Comparison of ENCODE assay signal across 5 fruit fly cellular contexts in genomic region chrX:9061299-9061698, dm6.
TF ChIP-seq lines count a peak whose summit lies in the region.

No protein-coding gene starts in this region.

- TF ChIP-seq CTCF in whole organism, embryonic (GFP tag; optimal IDR thresholded peaks at IDR 0.05; lab: Kevin White, UChicago), result no peak

TF ChIP-seq in whole organism, adult, 20 proteins besides CTCF, POLR2A, EP300 and RAD21 (continues in another document):
- TF ChIP-seq CG14711 (tag; optimal IDR thresholded peaks at IDR 0.05; lab: Kevin White, UChicago) (no peak), CG12768 (GFP tag; optimal IDR thresholded peaks at IDR 0.05; lab: Kevin White, UChicago) (peak; percentile 9), Mnt (GFP tag; optimal IDR thresholded peaks at IDR 0.05; lab: Kevin White, UChicago) (peak; percentile 35), CG11617 (GFP tag; optimal IDR thresholded peaks at IDR 0.05; lab: Kevin White, UChicago) (peak; percentile 56), CG1620 (GFP tag; optimal IDR thresholded peaks at IDR 0.05; lab: Kevin White, UChicago) (peak; percentile 7), cnc (optimal IDR thresholded peaks at IDR 0.05; lab: Kevin White, UChicago) (no peak), CG7045 (GFP tag; optimal IDR thresholded peaks at IDR 0.05; lab: Kevin White, UChicago) (no peak), Clk (GFP tag; optimal IDR thresholded peaks at IDR 0.05; lab: Kevin White, UChicago) (no peak), Crg-1 (GFP tag; optimal IDR thresholded peaks at IDR 0.05; lab: Kevin White, UChicago) (no peak), ovo (GFP tag; optimal IDR thresholded peaks at IDR 0.05; lab: Kevin White, UChicago) (peak; percentile 4), Hr96 (GFP tag; optimal IDR thresholded peaks at IDR 0.05; lab: Kevin White, UChicago) (peak; percentile 44), CG7101 (tag; optimal IDR thresholded peaks at IDR 0.05; lab: Kevin White, UChicago) (peak; percentile 53), kay (GFP tag; lab: Kevin White, UChicago; ENCODE audit: borderline replicate concordance) (peak; percentile 82), CG33017 (tag; optimal IDR thresholded peaks at IDR 0.05; lab: Kevin White, UChicago) (peak; percentile 40), tj (GFP tag; optimal IDR thresholded peaks at IDR 0.05; lab: Kevin White, UChicago) (peak; percentile 45), bab1 (GFP tag; optimal IDR thresholded peaks at IDR 0.05; lab: Kevin White, UChicago) (peak; percentile 6), toe (GFP tag; optimal IDR thresholded peaks at IDR 0.05; lab: Kevin White, UChicago) (no peak), pad (GFP tag; optimal IDR thresholded peaks at IDR 0.05; lab: Kevin White, UChicago) (peak; percentile 39)

TF ChIP-seq in whole organism, embryonic, 481 proteins besides CTCF, POLR2A, EP300 and RAD21:
- TF ChIP-seq Hr78 (GFP tag; optimal IDR thresholded peaks at IDR 0.05; lab: Kevin White, UChicago), result peak in 1 of 2 experiments; percentile 36
- TF ChIP-seq tx (GFP tag; optimal IDR thresholded peaks at IDR 0.05; lab: Kevin White, UChicago), result no peak
- TF ChIP-seq CG17829 (tag; optimal IDR thresholded peaks at IDR 0.05; lab: Kevin White, UChicago), result no peak
- peak; percentile 5 for TF ChIP-seq sens (GFP tag; lab: Kevin White, UChicago)
- TF ChIP-seq CG12155 (GFP tag; optimal IDR thresholded peaks at IDR 0.05; lab: Kevin White, UChicago), result no peak
- no peak for TF ChIP-seq Hey (tag; optimal IDR thresholded peaks at IDR 0.05; lab: Kevin White, UChicago)
- no peak for TF ChIP-seq Asciz (GFP tag; optimal IDR thresholded peaks at IDR 0.05; lab: Kevin White, UChicago)
- peak; percentile 72 for TF ChIP-seq CG7745 (tag; optimal IDR thresholded peaks at IDR 0.05; lab: Kevin White, UChicago)
- peak; percentile 36; the same call in 1 of the 2 replicates for TF ChIP-seq Drgx (GFP tag; IDR thresholded peaks at IDR 0.05; lab: Robert Waterston, UW)
- no peak for TF ChIP-seq CG11093 (GFP tag; IDR thresholded peaks at IDR 0.05; lab: Robert Waterston, UW)

TF ChIP-seq in whole organism, prepupa, 60 proteins besides CTCF, POLR2A, EP300 and RAD21 (continues in another document):
- TF ChIP-seq CG6854 (GFP tag; optimal IDR thresholded peaks at IDR 0.05; lab: Kevin White, UChicago) (no peak), CG6276 (GFP tag; optimal IDR thresholded peaks at IDR 0.05; lab: Kevin White, UChicago) (peak; percentile 66), CG8632 (GFP tag; optimal IDR thresholded peaks at IDR 0.05; lab: Kevin White, UChicago) (peak; percentile 49), CG1621 (tag; optimal IDR thresholded peaks at IDR 0.05; lab: Kevin White, UChicago) (no peak), fd85E (GFP tag; optimal IDR thresholded peaks at IDR 0.05; lab: Kevin White, UChicago) (no peak), CG32006 (GFP tag; optimal IDR thresholded peaks at IDR 0.05; lab: Kevin White, UChicago) (peak; percentile 66), CG10631 (GFP tag; optimal IDR thresholded peaks at IDR 0.05; lab: Kevin White, UChicago) (peak; percentile 21), CG3032 (tag; optimal IDR thresholded peaks at IDR 0.05; lab: Kevin White, UChicago) (peak; percentile 1), Lpt (GFP tag; optimal IDR thresholded peaks at IDR 0.05; lab: Kevin White, UChicago) (peak; percentile 11), eg (GFP tag; IDR thresholded peaks at IDR 0.05; lab: Robert Waterston, UW) (peak; percentile 52; the same call in 1 of the 3 replicates), svp (GFP tag; lab: Kevin White, UChicago) (peak; percentile 62), spab (GFP tag; optimal IDR thresholded peaks at IDR 0.05; lab: Kevin White, UChicago) (no peak), dsx (GFP tag; optimal IDR thresholded peaks at IDR 0.05; lab: Kevin White, UChicago; ENCODE audit: poor library complexity, severe bottlenecking) (no peak), net (GFP tag; optimal IDR thresholded peaks at IDR 0.05; lab: Kevin White, UChicago) (peak; percentile 40), CG6792 (GFP tag; optimal IDR thresholded peaks at IDR 0.05; lab: Kevin White, UChicago) (peak; percentile 24), CG6163 (GFP tag; IDR thresholded peaks at IDR 0.05; lab: Robert Waterston, UW) (0 out of 3 replicates have a peak, but pooled peaks have one; percentile 19), OdsH (GFP tag; optimal IDR thresholded peaks at IDR 0.05; lab: Kevin White, UChicago) (peak; percentile 45), CG3919 (GFP tag; optimal IDR thresholded peaks at IDR 0.05; lab: Kevin White, UChicago) (peak; percentile 56), fkh (GFP tag; optimal IDR thresholded peaks at IDR 0.05; lab: Kevin White, UChicago) (no peak), esn (GFP tag; optimal IDR thresholded peaks at IDR 0.05; lab: Kevin White, UChicago) (peak; percentile 35), CG7368 (GFP tag; optimal IDR thresholded peaks at IDR 0.05; lab: Kevin White, UChicago) (peak; percentile 15), acj6 (GFP tag; optimal IDR thresholded peaks at IDR 0.05; lab: Kevin White, UChicago) (peak; percentile 24)

TF ChIP-seq in whole organism, pupa, 21 proteins besides CTCF, POLR2A, EP300 and RAD21:
- TF ChIP-seq CG34367 (tag; optimal IDR thresholded peaks at IDR 0.05; lab: Kevin White, UChicago) (no peak), EcR (GFP tag; optimal IDR thresholded peaks at IDR 0.05; lab: Kevin White, UChicago) (peak; percentile 62), CG14655 (GFP tag; optimal IDR thresholded peaks at IDR 0.05; lab: Kevin White, UChicago) (peak; percentile 32), CG32121 (GFP tag; IDR thresholded peaks at IDR 0.05; lab: Robert Waterston, UW) (peak; percentile 48), Pif1A (GFP tag; optimal IDR thresholded peaks at IDR 0.05; lab: Kevin White, UChicago) (peak; percentile 53), CG9948 (tag; optimal IDR thresholded peaks at IDR 0.05; lab: Kevin White, UChicago) (peak; percentile 6), Pif1B (GFP tag; optimal IDR thresholded peaks at IDR 0.05; lab: Kevin White, UChicago) (peak; percentile 22), Snoo (tag; optimal IDR thresholded peaks at IDR 0.05; lab: Kevin White, UChicago) (no peak), Ets98B (GFP tag; IDR thresholded peaks at IDR 0.05; lab: Robert Waterston, UW) (peak; percentile 12; the same call in 1 of the 2 replicates), CG13204 (GFP tag; optimal IDR thresholded peaks at IDR 0.05; lab: Kevin White, UChicago) (no peak), gl (tag; optimal IDR thresholded peaks at IDR 0.05; lab: Kevin White, UChicago) (no peak), CG8301 (tag; optimal IDR thresholded peaks at IDR 0.05; lab: Kevin White, UChicago) (peak; percentile 28), CG15710 (tag; optimal IDR thresholded peaks at IDR 0.05; lab: Kevin White, UChicago) (peak; percentile 3), rn (GFP tag; IDR thresholded peaks at IDR 0.05; lab: Robert Waterston, UW) (no peak), CG8159 (tag; optimal IDR thresholded peaks at IDR 0.05; lab: Kevin White, UChicago) (peak; percentile 46), fd96Ca (GFP tag; IDR thresholded peaks at IDR 0.05; lab: Robert Waterston, UW) (peak; percentile 31; the same call in 1 of the 3 replicates)

TF ChIP-seq in whole organism, wandering third instar larva, 38 proteins besides CTCF, POLR2A, EP300 and RAD21:
- TF ChIP-seq ey (GFP tag; optimal IDR thresholded peaks at IDR 0.05; lab: Kevin White, UChicago) (peak; percentile 4), fru (GFP tag; optimal IDR thresholded peaks at IDR 0.05; lab: Kevin White, UChicago) (peak; percentile 27), h (GFP tag; optimal IDR thresholded peaks at IDR 0.05; lab: Kevin White, UChicago) (peak; percentile 23), foxo (GFP tag; optimal IDR thresholded peaks at IDR 0.05; lab: Kevin White, UChicago) (peak in 1 of 2 experiments; percentile 18), Dfd (GFP tag; optimal IDR thresholded peaks at IDR 0.05; lab: Kevin White, UChicago) (no peak), rgr (GFP tag; optimal IDR thresholded peaks at IDR 0.05; lab: Kevin White, UChicago) (no peak)
TF ChIP-seq in whole organism, wandering third instar larva: peak in this region for 4.
